Fruit fly (Drosophila melanogaster): ENCODE results near the gene Pus1.

Gene Pus1

dm6 chr3R:20579816-20580215 lies 12.7 kb downstream of the Pus1 start, which contains the start of the genes EloB and Srp14 (continued):
- TF ChIP-seq btn (GFP tag; optimal IDR thresholded peaks at IDR 0.05) = peak; percentile 13
- TF ChIP-seq bigmax (GFP tag; optimal IDR thresholded peaks at IDR 0.05) = peak; percentile 2
- TF ChIP-seq caup (GFP tag; optimal IDR thresholded peaks at IDR 0.05; ENCODE audit: severe bottlenecking) = peak; percentile 75
- TF ChIP-seq tgo (GFP tag; IDR thresholded peaks at IDR 0.05) = peak; percentile 66
- peak; percentile 74 for TF ChIP-seq CG3065 (GFP tag; optimal IDR thresholded peaks at IDR 0.05)
- peak; percentile 75 for TF ChIP-seq CG30020 (tag; optimal IDR thresholded peaks at IDR 0.05)
- TF ChIP-seq CG1233 (GFP tag; optimal IDR thresholded peaks at IDR 0.05) = peak; percentile 74
- peak in 1 of 2 experiments; percentile 27 for TF ChIP-seq crp (GFP tag; optimal IDR thresholded peaks at IDR 0.05)
- TF ChIP-seq hth (optimal IDR thresholded peaks at IDR 0.05) = no peak
- no peak for TF ChIP-seq eve (GFP tag; optimal IDR thresholded peaks at IDR 0.05)
- peak; percentile 94 for TF ChIP-seq lilli (GFP tag; optimal IDR thresholded peaks at IDR 0.05)
- TF ChIP-seq gro (GFP tag; optimal IDR thresholded peaks at IDR 0.05) = peak; percentile 87
- peak; percentile 59 for TF ChIP-seq onecut (GFP tag; IDR thresholded peaks at IDR 0.05)
- TF ChIP-seq CG33557 (GFP tag; optimal IDR thresholded peaks at IDR 0.05) = peak; percentile 68
- no peak for TF ChIP-seq CG11504 (tag; optimal IDR thresholded peaks at IDR 0.05)
- TF ChIP-seq CG7556 (GFP tag; optimal IDR thresholded peaks at IDR 0.05) = peak; percentile 68
- no peak for TF ChIP-seq yki (optimal IDR thresholded peaks at IDR 0.05)
- TF ChIP-seq CG3281 (GFP tag; optimal IDR thresholded peaks at IDR 0.05) = peak; percentile 81
- peak; percentile 72 for TF ChIP-seq H15 (GFP tag; IDR thresholded peaks at IDR 0.05)
- TF ChIP-seq abd-A (tag; optimal IDR thresholded peaks at IDR 0.05) = no peak
- no peak for TF ChIP-seq pita (GFP tag; optimal IDR thresholded peaks at IDR 0.05)
- TF ChIP-seq CG8290 (GFP tag; optimal IDR thresholded peaks at IDR 0.05) = peak; percentile 61
- peak; percentile 8 to 73 for TF ChIP-seq CG8290 (tag; optimal IDR thresholded peaks at IDR 0.05)
- TF ChIP-seq tap (tag; optimal IDR thresholded peaks at IDR 0.05) = peak; percentile 69
- no peak for TF ChIP-seq fd102C (GFP tag; optimal IDR thresholded peaks at IDR 0.05)
- TF ChIP-seq GATAe (GFP tag; conservative IDR thresholded peaks at IDR 0.05) = no peak
- no peak for TF ChIP-seq HLHmδ (GFP tag; optimal IDR thresholded peaks at IDR 0.05)
- TF ChIP-seq trem (tag; optimal IDR thresholded peaks at IDR 0.05) = peak; percentile 93
- TF ChIP-seq lab (GFP tag; optimal IDR thresholded peaks at IDR 0.05) = no peak
- peak; percentile 77; the same call in 1 of the 2 replicates for TF ChIP-seq Xrp1 (GFP tag; IDR thresholded peaks at IDR 0.05)
- TF ChIP-seq CG8924 (tag; optimal IDR thresholded peaks at IDR 0.05) = peak; percentile 87
- TF ChIP-seq CG7357 (GFP tag; IDR thresholded peaks at IDR 0.05) = peak; percentile 71; the same call in 1 of the 3 replicates
- no peak for TF ChIP-seq CG1832 (GFP tag; optimal IDR thresholded peaks at IDR 0.05)
- peak; percentile 90 for TF ChIP-seq tna (GFP tag; IDR thresholded peaks at IDR 0.05; ENCODE audit: partially characterized antibody)
- peak; percentile 60 for TF ChIP-seq sisA (GFP tag; IDR thresholded peaks at IDR 0.05)
- TF ChIP-seq ems (GFP tag; optimal IDR thresholded peaks at IDR 0.05) = peak; percentile 82
- TF ChIP-seq CG32772 (GFP tag; IDR thresholded peaks at IDR 0.05) = peak; percentile 53
- TF ChIP-seq Jarid2 (GFP tag; optimal IDR thresholded peaks at IDR 0.05) = no peak
- TF ChIP-seq CG9215 (GFP tag; IDR thresholded peaks at IDR 0.05) = peak; percentile 72
- peak; percentile 51 for TF ChIP-seq mirr (GFP tag; optimal IDR thresholded peaks at IDR 0.05)
- peak; percentile 62 for TF ChIP-seq CG18476 (GFP tag; optimal IDR thresholded peaks at IDR 0.05)
- TF ChIP-seq stc (GFP tag; IDR thresholded peaks at IDR 0.05) = peak; percentile 60
- TF ChIP-seq Hand (GFP tag; optimal IDR thresholded peaks at IDR 0.05) = peak; percentile 16
- peak; percentile 97 for TF ChIP-seq amos (GFP tag; IDR thresholded peaks at IDR 0.05; ENCODE audit: partially characterized antibody)
- TF ChIP-seq ro (GFP tag; IDR thresholded peaks at IDR 0.05) = peak; percentile 36; the same call in 1 of the 2 replicates
- 0 out of 2 replicates have a peak, but pooled peaks have one; percentile 9 for TF ChIP-seq toy (GFP tag; IDR thresholded peaks at IDR 0.05)
- TF ChIP-seq CG11456 (GFP tag; IDR thresholded peaks at IDR 0.05) = peak; percentile 84
- no peak for TF ChIP-seq Hmr (GFP tag; optimal IDR thresholded peaks at IDR 0.05)
- no peak for TF ChIP-seq Vsx1 (GFP tag; optimal IDR thresholded peaks at IDR 0.05)
- TF ChIP-seq Sox100B (GFP tag; optimal IDR thresholded peaks at IDR 0.05) = no peak
- TF ChIP-seq kah (GFP tag; optimal IDR thresholded peaks at IDR 0.05) = peak; percentile 18

All from whole organism, embryonic.